Worm (Caenorhabditis elegans) whole organism, L1 larva: ENCODE measurements around the gene srh-69.

Source experiments
- C04F5.9 ChIP-seq: sonication (generic microtip); optimal IDR thresholded peaks from 2 replicates; lab custom pipeline; 2016; ENCODE audit warnings: missing genetic modification characterization, missing compliant biosample characterization
- nhr-11 ChIP-seq: fragments of 150-350 bp; optimal IDR thresholded peaks from 2 replicates; lab custom pipeline; 2014; ENCODE audit warnings: missing biosample characterization, missing genetic modification characterization
- nhr-12 ChIP-seq: sonication (generic microtip); optimal IDR thresholded peaks from 2 replicates; lab custom pipeline; 2017; ENCODE audit warnings: missing biosample characterization, missing genetic modification characterization
- nhr-77 ChIP-seq: fragments of 150-350 bp; optimal IDR thresholded peaks from 2 replicates; lab custom pipeline; 2014; ENCODE audit warnings: missing biosample characterization, missing genetic modification characterization
- pag-3 ChIP-seq: sonication (generic microtip); optimal IDR thresholded peaks from 2 replicates; lab custom pipeline; 2017; ENCODE audit warnings: missing genetic modification characterization, mild to moderate bottlenecking, missing compliant biosample characterization, antibody characterized with exemption, borderline replicate concordance; ENCODE audit not compliant: insufficient read depth
- skn-1 ChIP-seq: fragments of 150-350 bp; optimal IDR thresholded peaks from 2 replicates; lab custom pipeline; 2014; ENCODE audit warnings: missing biosample characterization, missing genetic modification characterization
- unc-130 ChIP-seq: fragments of 150-350 bp; optimal IDR thresholded peaks from 2 replicates; lab custom pipeline; 2017; ENCODE audit warnings: missing biosample characterization, missing genetic modification characterization, inconsistent platforms
- unc-62 ChIP-seq: fragments of 150-350 bp; optimal IDR thresholded peaks from 2 replicates; lab custom pipeline; 2014; ENCODE audit warnings: missing biosample characterization, missing genetic modification reagents, missing genetic modification characterization

DNA sequence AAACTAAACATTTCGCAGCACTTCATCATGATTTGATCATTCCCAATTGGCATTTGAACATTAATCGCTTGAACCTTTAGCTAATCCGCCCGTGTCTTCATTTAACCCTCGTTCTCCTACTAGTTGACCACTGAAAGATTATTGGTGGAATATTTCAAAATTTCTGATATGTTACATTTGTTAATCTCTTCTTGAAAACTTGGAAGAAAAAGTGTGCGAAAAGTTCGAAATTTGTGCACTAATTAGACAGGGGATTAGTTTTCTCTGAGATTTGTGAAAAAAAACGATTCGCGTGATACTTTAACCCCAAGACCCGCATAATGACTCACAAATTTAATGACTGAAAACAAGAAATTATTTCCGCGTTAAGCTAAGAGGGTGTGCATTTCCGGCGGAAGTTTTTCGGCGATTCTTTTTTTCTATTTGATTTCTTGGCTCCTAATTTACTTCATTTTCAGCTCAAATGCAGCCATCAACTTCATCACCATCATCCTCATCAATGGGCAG, 20.8 kb upstream of the srh-69 start, which contains the start of gene nimk-1:
- TF ChIP-seq pag-3 (tag; lab: Kevin White, UChicago) (no peak), C04F5.9 (no peak), skn-1 (tag; lab: Kevin White, UChicago) (no peak), nhr-77 (tag; lab: Kevin White, UChicago) (no peak), nhr-12 (tag; lab: Kevin White, UChicago) (no peak), unc-130 (tag; lab: Kevin White, UChicago) (no peak), nhr-11 (tag; lab: Kevin White, UChicago) (no peak), unc-62 (GFP tag; lab: Kevin White, UChicago) (no peak)
